Fruit fly (Drosophila melanogaster) whole organism, embryonic: ENCODE data around the gene CG43679.
A peak's percentile ranks its signal among the peaks of the same experiment; 100 is the strongest.

Source experiments
- Ada2b ChIP-seq: fragments of 200-800 bp; sonication (Bioruptor generic); IDR thresholded peaks from 2 replicates; pipeline ENCODE4 v1.3.6; 2022; ENCODE audit warnings: missing biosample characterization, missing genetic modification characterization
- Bgb ChIP-seq: fragments of 200-800 bp; sonication (Bioruptor generic); IDR thresholded peaks from 2 replicates; pipeline ENCODE4 v1.3.6; 2022; ENCODE audit warnings: missing biosample characterization, missing genetic modification characterization; ENCODE audit not compliant: partially characterized antibody
- CG10209 ChIP-seq: fragments of 200-800 bp; sonication (Bioruptor generic); optimal IDR thresholded peaks from 3 replicates; lab custom pipeline; 2017; ENCODE audit warnings: missing biosample characterization, mild to moderate bottlenecking, missing genetic modification characterization, missing genetic modification reagents
- CG13287 ChIP-seq: fragments of 200-800 bp; sonication (Bioruptor generic); IDR thresholded peaks from 2 replicates; pipeline ENCODE4 v1.3.6; 2022; ENCODE audit warnings: missing biosample characterization, missing genetic modification characterization; ENCODE audit not compliant: partially characterized antibody
- CG13894 ChIP-seq: fragments of 200-800 bp; sonication (Bioruptor generic); optimal IDR thresholded peaks from 3 replicates; lab custom pipeline; 2018; ENCODE audit warnings: missing biosample characterization, mild to moderate bottlenecking, missing genetic modification characterization, moderate library complexity
- CG14014 ChIP-seq: fragments of 200-800 bp; sonication (Bioruptor generic); IDR thresholded peaks from 2 replicates; pipeline ENCODE4 v1.3.6; 2022; ENCODE audit warnings: missing biosample characterization, missing genetic modification characterization
- CG17361 ChIP-seq: fragments of 200-800 bp; sonication (Bioruptor generic); IDR thresholded peaks from 3 replicates; pipeline ENCODE4 v1.3.6; 2022; ENCODE audit warnings: missing biosample characterization, missing genetic modification characterization
- CG18619 ChIP-seq: fragments of 200-800 bp; sonication (Bioruptor generic); optimal IDR thresholded peaks from 3 replicates; lab custom pipeline; 2017; ENCODE audit warnings: missing biosample characterization, mild to moderate bottlenecking, missing genetic modification characterization
- CG31365 ChIP-seq: fragments of 200-800 bp; sonication (Bioruptor generic); optimal IDR thresholded peaks from 2 replicates; lab custom pipeline; 2018; ENCODE audit warnings: missing biosample characterization, mild to moderate bottlenecking, missing genetic modification characterization
- CG3163 ChIP-seq: fragments of 200-800 bp; sonication (Bioruptor generic); optimal IDR thresholded peaks from 3 replicates; lab custom pipeline; 2016; ENCODE audit warnings: missing biosample characterization, missing genetic modification characterization
- CG32532 ChIP-seq: fragments of 200-800 bp; sonication (Bioruptor generic); IDR thresholded peaks from 2 replicates; pipeline ENCODE4 v1.3.6; 2022; ENCODE audit warnings: missing biosample characterization, missing genetic modification characterization
- CG33557 ChIP-seq: fragments of 200-800 bp; sonication (Bioruptor generic); optimal IDR thresholded peaks from 2 replicates; lab custom pipeline; 2019; ENCODE audit warnings: missing biosample characterization, mild to moderate bottlenecking, missing genetic modification characterization, moderate library complexity
- CG34376 ChIP-seq: fragments of 200-800 bp; sonication (Bioruptor generic); optimal IDR thresholded peaks from 2 replicates; lab custom pipeline; 2018; ENCODE audit warnings: missing biosample characterization, mild to moderate bottlenecking, missing genetic modification characterization
- CG42726 ChIP-seq: fragments of 200-800 bp; sonication (Bioruptor generic); IDR thresholded peaks from 2 replicates; pipeline ENCODE4 v1.3.6; 2022; ENCODE audit warnings: missing biosample characterization, missing genetic modification characterization; ENCODE audit not compliant: partially characterized antibody
- CG6175 ChIP-seq: fragments of 200-800 bp; sonication (Bioruptor generic); IDR thresholded peaks from 3 replicates; pipeline ENCODE4 v1.3.6; 2022; ENCODE audit warnings: missing biosample characterization, missing genetic modification characterization
- CG6765 ChIP-seq: fragments of 200-800 bp; sonication (Bioruptor generic); optimal IDR thresholded peaks from 3 replicates; lab custom pipeline; 2017; ENCODE audit warnings: missing biosample characterization, mild to moderate bottlenecking, missing genetic modification characterization
- CG6791 ChIP-seq: fragments of 200-800 bp; sonication (Bioruptor generic); IDR thresholded peaks from 3 replicates; pipeline ENCODE4 v1.3.6; 2022; ENCODE audit warnings: missing biosample characterization, missing genetic modification characterization; ENCODE audit not compliant: partially characterized antibody
- CG7357 ChIP-seq: fragments of 200-800 bp; sonication (Bioruptor generic); IDR thresholded peaks from 3 replicates; pipeline ENCODE4 v1.3.6; 2022; ENCODE audit warnings: missing biosample characterization, missing genetic modification characterization
- CG8290 ChIP-seq, 3 experiments: fragments of 200-800 bp; sonication (Bioruptor generic); optimal IDR thresholded peaks; 2 replicates each; lab custom pipeline; 2016 to 2019; ENCODE audit warnings: missing biosample characterization in 3 of 3, missing genetic modification characterization in 3 of 3, mild to moderate bottlenecking in 2 of 3, moderate library complexity in 1 of 3
- Dfd ChIP-seq, 2 experiments: fragments of >200 bp; optimal IDR thresholded peaks; 2 replicates each; lab custom pipeline; 2017; ENCODE audit warnings: missing biosample characterization in 2 of 2, missing genetic modification characterization in 2 of 2
- Doc2 ChIP-seq: fragments of 200-800 bp; sonication (Bioruptor generic); IDR thresholded peaks from 2 replicates; pipeline ENCODE4 v1.3.6; 2022; ENCODE audit warnings: missing biosample characterization, missing genetic modification characterization
- Dp ChIP-seq: fragments of 200-800 bp; sonication (Bioruptor generic); optimal IDR thresholded peaks from 2 replicates; lab custom pipeline; 2018; ENCODE audit warnings: missing biosample characterization, mild to moderate bottlenecking, missing genetic modification characterization, moderate library complexity
- H2.0 ChIP-seq: fragments of 200-800 bp; sonication (Bioruptor generic); IDR thresholded peaks from 2 replicates; pipeline ENCODE4 v1.3.6; 2022; ENCODE audit warnings: missing biosample characterization, missing genetic modification characterization
- HLH4C ChIP-seq: fragments of 200-800 bp; sonication (Bioruptor generic); IDR thresholded peaks from 3 replicates; pipeline ENCODE4 v1.3.6; 2022; ENCODE audit warnings: missing biosample characterization, missing genetic modification characterization; ENCODE audit not compliant: partially characterized antibody
- Lhr ChIP-seq: fragments of 200-800 bp; sonication (Bioruptor generic); optimal IDR thresholded peaks from 3 replicates; lab custom pipeline; 2017; ENCODE audit warnings: mild to moderate bottlenecking, missing biosample characterization, missing genetic modification reagents, missing genetic modification characterization
- Med ChIP-seq: fragments of 200-800 bp; sonication (Bioruptor generic); peaks from one replicate; lab custom pipeline; 2016; ENCODE audit warnings: missing biosample characterization, missing genetic modification characterization, mild to moderate bottlenecking, inconsistent platforms, moderate library complexity
- Myb ChIP-seq: fragments of 200-800 bp; sonication (Bioruptor generic); optimal IDR thresholded peaks from 2 replicates; lab custom pipeline; 2016; ENCODE audit warnings: missing biosample characterization, missing genetic modification characterization
- NFAT ChIP-seq: fragments of 200-800 bp; sonication (Bioruptor generic); IDR thresholded peaks from 2 replicates; pipeline ENCODE4 v1.3.6; 2022; ENCODE audit warnings: missing biosample characterization, missing genetic modification characterization
- Opbp ChIP-seq: fragments of 200-800 bp; sonication (Bioruptor generic); IDR thresholded peaks from 3 replicates; pipeline ENCODE4 v1.3.6; 2022; ENCODE audit warnings: missing biosample characterization, missing genetic modification characterization; ENCODE audit not compliant: partially characterized antibody
- Optix ChIP-seq: fragments of 200-800 bp; sonication (Bioruptor generic); IDR thresholded peaks from 3 replicates; pipeline ENCODE4 v1.3.6; 2022; ENCODE audit warnings: missing biosample characterization, missing genetic modification characterization
- Pdp1 ChIP-seq, 2 experiments: fragments of 200-800 bp; sonication (Bioruptor generic); optimal IDR thresholded peaks; 3 replicates each; lab custom pipeline; 2016; ENCODE audit warnings: missing biosample characterization in 2 of 2, missing genetic modification characterization in 2 of 2, mild to moderate bottlenecking in 1 of 2, moderate library complexity in 1 of 2
- Scr ChIP-seq: fragments of 200-800 bp; sonication (Bioruptor generic); IDR thresholded peaks from 2 replicates; pipeline ENCODE4 v1.3.6; 2022; ENCODE audit warnings: missing biosample characterization, missing genetic modification characterization; ENCODE audit not compliant: partially characterized antibody
- Stat92E ChIP-seq, 3 experiments: fragments of >200 bp in 2 of 3; fragments of 200-800 bp in 1 of 3; sonication (Bioruptor generic) in 1 of 3; optimal IDR thresholded peaks; 2 replicates each; lab custom pipeline; 2017 to 2019; ENCODE audit warnings: missing biosample characterization in 3 of 3, missing genetic modification characterization in 3 of 3, mild to moderate bottlenecking in 1 of 3, moderate library complexity in 1 of 3
- Trl ChIP-seq, 3 experiments: fragments of >200 bp in 2 of 3; fragments of 200-800 bp in 1 of 3; sonication (Bioruptor generic) in 1 of 3; optimal IDR thresholded peaks; 2 replicates in 1 of 3; 3 replicates in 2 of 3; lab custom pipeline; 2016 to 2017; ENCODE audit warnings: missing biosample characterization in 1 of 3, missing genetic modification characterization in 1 of 3
- Vsx1 ChIP-seq: fragments of 200-800 bp; sonication (Bioruptor generic); optimal IDR thresholded peaks from 2 replicates; lab custom pipeline; 2017; ENCODE audit warnings: missing biosample characterization, mild to moderate bottlenecking, missing genetic modification characterization, missing genetic modification reagents
- amos ChIP-seq: fragments of 200-800 bp; sonication (Bioruptor generic); IDR thresholded peaks from 2 replicates; pipeline ENCODE4 v1.3.6; 2022; ENCODE audit warnings: missing biosample characterization, missing genetic modification characterization; ENCODE audit not compliant: partially characterized antibody
- ato ChIP-seq: fragments of 200-800 bp; sonication (Bioruptor generic); IDR thresholded peaks from 2 replicates; pipeline ENCODE4 v1.3.6; 2022; ENCODE audit warnings: missing biosample characterization, missing genetic modification characterization; ENCODE audit not compliant: partially characterized antibody
- bcd ChIP-seq: fragments of 200-800 bp; sonication (Bioruptor generic); optimal IDR thresholded peaks from 2 replicates; lab custom pipeline; 2017; ENCODE audit warnings: missing biosample characterization, mild to moderate bottlenecking, missing genetic modification characterization
- crc ChIP-seq: fragments of 200-800 bp; sonication (Bioruptor generic); optimal IDR thresholded peaks from 2 replicates; lab custom pipeline; 2016; ENCODE audit warnings: missing biosample characterization, missing genetic modification characterization
- fu2 ChIP-seq: fragments of 200-800 bp; sonication (Bioruptor generic); optimal IDR thresholded peaks from 2 replicates; lab custom pipeline; 2016; ENCODE audit warnings: missing biosample characterization, missing genetic modification characterization
- gce ChIP-seq: fragments of 200-800 bp; sonication (Bioruptor generic); IDR thresholded peaks from 3 replicates; pipeline ENCODE4 v1.3.6; 2022; ENCODE audit warnings: missing biosample characterization, missing genetic modification characterization
- h ChIP-seq: fragments of >200 bp; optimal IDR thresholded peaks from 2 replicates; lab custom pipeline; 2017
- hbn ChIP-seq: fragments of 200-800 bp; sonication (Bioruptor generic); IDR thresholded peaks from 2 replicates; pipeline ENCODE4 v1.3.6; 2022; ENCODE audit warnings: missing biosample characterization, missing genetic modification characterization; ENCODE audit not compliant: partially characterized antibody
- hkb ChIP-seq, 2 experiments: fragments of 200-800 bp in 1 of 2; fragments of >200 bp in 1 of 2; sonication (Bioruptor generic) in 1 of 2; IDR thresholded peaks in 1 of 2; optimal IDR thresholded peaks in 1 of 2; 2 replicates each; pipeline versions ENCODE4 v1.3.6 to Lab custom; 2017 to 2022; ENCODE audit warnings: missing biosample characterization in 1 of 2, missing genetic modification characterization in 1 of 2
- slbo ChIP-seq: fragments of 200-800 bp; sonication (Bioruptor generic); IDR thresholded peaks from 2 replicates; pipeline ENCODE4 v1.3.6; 2022; ENCODE audit warnings: missing biosample characterization, missing genetic modification characterization
- sug ChIP-seq: fragments of 200-800 bp; optimal IDR thresholded peaks from 2 replicates; lab custom pipeline; 2019; ENCODE audit warnings: missing biosample characterization, mild to moderate bottlenecking, missing genetic modification characterization, moderate library complexity
- yki ChIP-seq: fragments of >200 bp; optimal IDR thresholded peaks from 3 replicates; lab custom pipeline; 2018

Gene CG43679

dm6 chr3L:15079278-15079677 is 28.1 kb upstream of the CG43679 start (continued):
- TF ChIP-seq CG34376, result peak; percentile 2
- no peak for TF ChIP-seq Lhr (GFP tag; lab: Kevin White, UChicago)
- no peak for TF ChIP-seq H2.0 (GFP tag; lab: Robert Waterston, UW)
- peak; percentile 40; the same call in 1 of the 2 replicates for TF ChIP-seq CG42726 (GFP tag; lab: Robert Waterston, UW)
- TF ChIP-seq yki (lab: Kevin White, UChicago), result peak; percentile 56
- TF ChIP-seq CG17361 (GFP tag; lab: Robert Waterston, UW), result 0 out of 3 replicates have a peak, but pooled peaks have one; percentile 8
- TF ChIP-seq CG31365 (tag; lab: Kevin White, UChicago), result peak; percentile 97
- peak; percentile 47; the same call in 1 of the 2 replicates for TF ChIP-seq amos
- TF ChIP-seq fu2, result no peak
- peak; percentile 37; the same call in 1 of the 2 replicates for TF ChIP-seq NFAT (GFP tag; lab: Robert Waterston, UW)
- 0 out of 2 replicates have a peak, but pooled peaks have one; percentile 14 for TF ChIP-seq Ada2b (GFP tag; lab: Robert Waterston, UW)
- peak in 1 of 3 experiments; percentile 9 for TF ChIP-seq Stat92E (GFP tag; optimal IDR thresholded peaks at IDR 0.05; lab: Kevin White, UChicago)
- no peak for TF ChIP-seq hkb (optimal IDR thresholded peaks at IDR 0.05; lab: Kevin White, UChicago)
- TF ChIP-seq hkb (GFP tag; IDR thresholded peaks at IDR 0.05; lab: Robert Waterston, UW), result peak; percentile 33; the same call in 1 of the 2 replicates
- TF ChIP-seq CG3163 (GFP tag; lab: Kevin White, UChicago), result peak; percentile 87
- peak in 1 of 2 experiments; percentile 53 for TF ChIP-seq Dfd (GFP tag; optimal IDR thresholded peaks at IDR 0.05; lab: Kevin White, UChicago)
- no peak for TF ChIP-seq CG13894 (tag; lab: Kevin White, UChicago)
- TF ChIP-seq sug (tag; lab: Kevin White, UChicago), result peak; percentile 9
- peak; percentile 24; the same call in 1 of the 2 replicates for TF ChIP-seq CG14014 (GFP tag; lab: Robert Waterston, UW)
- TF ChIP-seq gce, result no peak
- peak; percentile 3 for TF ChIP-seq Dp (GFP tag; lab: Kevin White, UChicago)
- peak; percentile 43; the same call in 1 of the 2 replicates for TF ChIP-seq CG13287 (GFP tag; lab: Robert Waterston, UW)
- peak; percentile 20 for TF ChIP-seq CG33557 (GFP tag; lab: Kevin White, UChicago)
- peak; percentile 45; the same call in 1 of the 2 replicates for TF ChIP-seq Bgb (GFP tag; lab: Robert Waterston, UW)
- no peak for TF ChIP-seq CG6765
- TF ChIP-seq hbn (GFP tag; lab: Robert Waterston, UW), result 0 out of 2 replicates have a peak, but pooled peaks have one; percentile 19
- TF ChIP-seq Pdp1 (GFP tag; optimal IDR thresholded peaks at IDR 0.05; lab: Kevin White, UChicago), result peak in 1 of 2 experiments; percentile 44
- no peak for TF ChIP-seq crc (GFP tag; lab: Kevin White, UChicago)
- TF ChIP-seq Vsx1 (GFP tag; lab: Kevin White, UChicago), result no peak
- TF ChIP-seq Med (GFP tag; lab: Kevin White, UChicago), result peak; percentile 65
- TF ChIP-seq ato (GFP tag; lab: Robert Waterston, UW), result peak; percentile 67
- peak; percentile 86 for TF ChIP-seq Myb (GFP tag; lab: Kevin White, UChicago)
- TF ChIP-seq CG8290 (GFP tag; optimal IDR thresholded peaks at IDR 0.05; lab: Kevin White, UChicago), result peak; percentile 14
- TF ChIP-seq CG8290 (tag; optimal IDR thresholded peaks at IDR 0.05; lab: Kevin White, UChicago), result no peak
- TF ChIP-seq Trl (optimal IDR thresholded peaks at IDR 0.05; lab: Kevin White, UChicago), result peak; percentile 91 to 93
- peak; percentile 61 for TF ChIP-seq Trl (GFP tag; optimal IDR thresholded peaks at IDR 0.05; lab: Kevin White, UChicago)
- TF ChIP-seq HLH4C (GFP tag; lab: Robert Waterston, UW), result peak; percentile 24; the same call in 1 of the 3 replicates
- TF ChIP-seq h (lab: Kevin White, UChicago), result no peak
- no peak for TF ChIP-seq Doc2 (GFP tag; lab: Robert Waterston, UW)
- peak; percentile 50; the same call in 1 of the 2 replicates for TF ChIP-seq CG32532 (GFP tag; lab: Robert Waterston, UW)
- peak; percentile 65; the same call in 2 of the 3 replicates for TF ChIP-seq CG6791
- TF ChIP-seq CG18619 (GFP tag; lab: Kevin White, UChicago), result no peak
- 0 out of 3 replicates have a peak, but pooled peaks have one; percentile 39 for TF ChIP-seq Opbp (GFP tag; lab: Robert Waterston, UW)
- TF ChIP-seq CG10209 (GFP tag; lab: Kevin White, UChicago), result no peak
- TF ChIP-seq bcd (GFP tag; lab: Kevin White, UChicago), result peak; percentile 10
- no peak for TF ChIP-seq CG7357 (GFP tag; lab: Robert Waterston, UW)
- TF ChIP-seq slbo (GFP tag; lab: Robert Waterston, UW), result peak; percentile 30; the same call in 1 of the 2 replicates
- no peak for TF ChIP-seq Optix (GFP tag; lab: Robert Waterston, UW)
- TF ChIP-seq CG6175 (GFP tag; lab: Robert Waterston, UW), result peak; percentile 23; the same call in 1 of the 3 replicates
- peak; percentile 15; the same call in 1 of the 2 replicates for TF ChIP-seq Scr (GFP tag; lab: Robert Waterston, UW)
